Fruit fly (Drosophila melanogaster) whole organism, wandering third instar larva: ENCODE measurements around the gene CG9173.
"Not testable (repeated sequence)": the region's sequence is repeated elsewhere in the genome, so short reads cannot be mapped to it uniquely, and the experiment has no call there.

ENCODE experiments used
- Abd-B ChIP-seq: fragments of >200 bp; optimal IDR thresholded peaks from 2 replicates; lab custom pipeline; 2017; ENCODE audit warnings: missing biosample characterization, missing genetic modification characterization
- CG32264 ChIP-seq: fragments of 200-800 bp; sonication (Bioruptor generic); optimal IDR thresholded peaks from 2 replicates; lab custom pipeline; 2016; ENCODE audit warnings: missing biosample characterization, missing genetic modification characterization
- CG9705 ChIP-seq: fragments of 200-800 bp; sonication (Bioruptor generic); optimal IDR thresholded peaks from 2 replicates; lab custom pipeline; 2018; ENCODE audit warnings: missing biosample characterization, mild to moderate bottlenecking, missing genetic modification characterization
- CrebA ChIP-seq: fragments of 200-800 bp; sonication (Bioruptor generic); optimal IDR thresholded peaks from 2 replicates; lab custom pipeline; 2016; ENCODE audit warnings: missing biosample characterization, mild to moderate bottlenecking, missing genetic modification characterization, borderline replicate concordance
- Dfd ChIP-seq: fragments of >200 bp; optimal IDR thresholded peaks from 2 replicates; lab custom pipeline; 2017; ENCODE audit warnings: missing biosample characterization, missing genetic modification characterization
- Dif ChIP-seq: fragments of 200-275, 200-300 bp; sonication (Bioruptor generic); optimal IDR thresholded peaks from 2 replicates; lab custom pipeline; 2018; ENCODE audit warnings: missing biosample characterization, missing genetic modification characterization; ENCODE audit not compliant: partially characterized antibody
- GATAd ChIP-seq: sonication (Bioruptor generic); optimal IDR thresholded peaks from 2 replicates; lab custom pipeline; 2016; ENCODE audit warnings: missing biosample characterization, missing genetic modification characterization
- Hnf4 ChIP-seq: fragments of 200-800 bp; sonication (Bioruptor generic); optimal IDR thresholded peaks from 2 replicates; lab custom pipeline; 2016; ENCODE audit warnings: missing biosample characterization, mild to moderate bottlenecking, missing genetic modification characterization
- Hr78 ChIP-seq: fragments of >200 bp; optimal IDR thresholded peaks from 2 replicates; lab custom pipeline; 2017; ENCODE audit warnings: missing biosample characterization, missing genetic modification characterization
- Hr83 ChIP-seq: fragments of 200-300 bp; sonication (Bioruptor generic); optimal IDR thresholded peaks from 2 replicates; lab custom pipeline; 2016; ENCODE audit warnings: missing biosample characterization, mild to moderate bottlenecking, missing genetic modification characterization, moderate library complexity; ENCODE audit not compliant: poor library complexity, severe bottlenecking
- Jra ChIP-seq: sonication (Bioruptor generic); optimal IDR thresholded peaks from 2 replicates; lab custom pipeline; 2016; ENCODE audit warnings: missing biosample characterization, missing genetic modification characterization
- Mio ChIP-seq: sonication (Bioruptor generic); optimal IDR thresholded peaks from 2 replicates; lab custom pipeline; 2016; ENCODE audit warnings: missing biosample characterization, missing genetic modification characterization
- N ChIP-seq: fragments of >200 bp; optimal IDR thresholded peaks from 2 replicates; lab custom pipeline; 2018; ENCODE audit warnings: missing biosample characterization, missing external identifiers, missing genetic modification characterization
- OdsH ChIP-seq: fragments of 200-800 bp; sonication (Bioruptor generic); optimal IDR thresholded peaks from 2 replicates; lab custom pipeline; 2016; ENCODE audit warnings: missing biosample characterization, mild to moderate bottlenecking, missing genetic modification characterization
- Rel ChIP-seq, 2 experiments: fragments of 200-800 bp; sonication (Bioruptor generic) in 1 of 2; optimal IDR thresholded peaks; 2 replicates in 1 of 2; 3 replicates in 1 of 2; lab custom pipeline; 2016 to 2019; ENCODE audit warnings: mild to moderate bottlenecking in 2 of 2, missing biosample characterization in 2 of 2, missing genetic modification characterization in 2 of 2, moderate library complexity in 1 of 2
- Sp1 ChIP-seq: fragments of 200-800 bp; sonication (Bioruptor generic); optimal IDR thresholded peaks from 3 replicates; lab custom pipeline; 2019; ENCODE audit warnings: missing biosample characterization, mild to moderate bottlenecking, missing genetic modification characterization, moderate library complexity
- Vsx2 ChIP-seq: fragments of 200-300, 225-300 bp; sonication (Bioruptor generic); optimal IDR thresholded peaks from 2 replicates; lab custom pipeline; 2018; ENCODE audit warnings: missing biosample characterization, missing genetic modification characterization; ENCODE audit not compliant: partially characterized antibody
- br ChIP-seq: fragments of 200-800 bp; sonication (Bioruptor generic); optimal IDR thresholded peaks from 2 replicates; lab custom pipeline; 2016; ENCODE audit warnings: missing biosample characterization, missing genetic modification characterization
- brk ChIP-seq: fragments of 200-800 bp; sonication (Bioruptor generic); optimal IDR thresholded peaks from 2 replicates; lab custom pipeline; 2016; ENCODE audit warnings: missing biosample characterization, mild to moderate bottlenecking, missing genetic modification characterization
- dmrt93B ChIP-seq: fragments of 200-800 bp; sonication (Bioruptor generic); optimal IDR thresholded peaks from 2 replicates; lab custom pipeline; 2018; ENCODE audit warnings: missing biosample characterization, mild to moderate bottlenecking, missing genetic modification characterization
- dsf ChIP-seq: sonication (Bioruptor generic); optimal IDR thresholded peaks from 2 replicates; lab custom pipeline; 2016; ENCODE audit warnings: missing biosample characterization, missing genetic modification characterization, borderline replicate concordance
- ey ChIP-seq: fragments of 200-800 bp; sonication (Bioruptor generic); optimal IDR thresholded peaks from 2 replicates; lab custom pipeline; 2016; ENCODE audit warnings: missing biosample characterization, missing genetic modification characterization
- foxo ChIP-seq, 2 experiments: fragments of 200-800 bp; sonication (Bioruptor generic); optimal IDR thresholded peaks; 2 replicates in 1 of 2; 3 replicates in 1 of 2; lab custom pipeline; 2016 to 2017; ENCODE audit warnings: missing biosample characterization in 2 of 2, missing genetic modification characterization in 2 of 2
- fru ChIP-seq: fragments of 200-800 bp; sonication (Bioruptor generic); optimal IDR thresholded peaks from 3 replicates; lab custom pipeline; 2016; ENCODE audit warnings: missing biosample characterization, mild to moderate bottlenecking, missing genetic modification characterization
- h ChIP-seq: fragments of 200-800 bp; sonication (Bioruptor generic); optimal IDR thresholded peaks from 3 replicates; lab custom pipeline; 2016; ENCODE audit warnings: missing biosample characterization, mild to moderate bottlenecking, missing genetic modification characterization
- jim ChIP-seq: fragments of 175-275, 200-325 bp; sonication (Bioruptor generic); optimal IDR thresholded peaks from 2 replicates; lab custom pipeline; 2016; ENCODE audit warnings: missing biosample characterization, mild to moderate bottlenecking, missing genetic modification characterization
- pan ChIP-seq: fragments of >200 bp; optimal IDR thresholded peaks from 2 replicates; lab custom pipeline; 2017
- psq ChIP-seq: fragments of 200-800 bp; sonication (Bioruptor generic); optimal IDR thresholded peaks from 3 replicates; lab custom pipeline; 2017; ENCODE audit warnings: missing biosample characterization, mild to moderate bottlenecking, missing genetic modification characterization, moderate library complexity
- rgr ChIP-seq: fragments of 200-800 bp; sonication (Bioruptor generic); optimal IDR thresholded peaks from 3 replicates; lab custom pipeline; 2016; ENCODE audit warnings: missing biosample characterization, mild to moderate bottlenecking, missing genetic modification characterization
- sv ChIP-seq: fragments of 200-800 bp; sonication (Bioruptor generic); optimal IDR thresholded peaks from 3 replicates; lab custom pipeline; 2016; ENCODE audit warnings: missing biosample characterization, missing genetic modification characterization
- tai ChIP-seq: sonication (Bioruptor generic); optimal IDR thresholded peaks from 2 replicates; lab custom pipeline; 2016; ENCODE audit warnings: missing biosample characterization, missing genetic modification characterization
- usp ChIP-seq: fragments of >200 bp; optimal IDR thresholded peaks from 2 replicates; lab custom pipeline; 2017; ENCODE audit warnings: missing biosample characterization, missing genetic modification characterization
- woc ChIP-seq: sonication (Bioruptor generic); optimal IDR thresholded peaks from 2 replicates; lab custom pipeline; 2016; ENCODE audit warnings: missing biosample characterization, mild to moderate bottlenecking, missing genetic modification characterization

CG9173 gene

DNA sequence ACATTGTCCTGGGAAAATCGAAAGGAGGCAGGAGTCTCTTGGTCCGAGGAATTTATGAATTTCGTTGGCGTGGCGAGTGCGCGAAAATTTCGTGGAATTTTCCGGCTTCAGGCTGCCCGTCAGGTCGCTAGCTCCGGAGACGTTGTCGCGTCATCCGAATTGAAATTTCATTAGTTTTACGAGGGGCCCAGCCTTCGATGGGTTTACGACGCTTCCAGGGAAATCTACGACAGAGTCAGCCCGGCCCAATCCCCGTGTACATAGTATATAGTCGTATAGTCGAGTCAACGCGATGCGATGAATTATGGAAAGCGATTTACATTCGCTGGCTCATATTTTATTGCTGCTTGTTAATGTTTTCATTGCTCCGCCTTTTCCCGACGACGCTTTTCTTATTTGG lies 18.7 kb downstream of the CG9173 start:
- TF ChIP-seq Abd-B (GFP tag; lab: Kevin White, UChicago): no peak
- no peak for TF ChIP-seq pan
- no peak for TF ChIP-seq psq (GFP tag; lab: Kevin White, UChicago)
- TF ChIP-seq Dif: no peak
- no peak for TF ChIP-seq woc (GFP tag; lab: Kevin White, UChicago)
- TF ChIP-seq dmrt93B (GFP tag; lab: Kevin White, UChicago): no peak
- no peak for TF ChIP-seq foxo (GFP tag; optimal IDR thresholded peaks at IDR 0.05; lab: Kevin White, UChicago)

DNA sequence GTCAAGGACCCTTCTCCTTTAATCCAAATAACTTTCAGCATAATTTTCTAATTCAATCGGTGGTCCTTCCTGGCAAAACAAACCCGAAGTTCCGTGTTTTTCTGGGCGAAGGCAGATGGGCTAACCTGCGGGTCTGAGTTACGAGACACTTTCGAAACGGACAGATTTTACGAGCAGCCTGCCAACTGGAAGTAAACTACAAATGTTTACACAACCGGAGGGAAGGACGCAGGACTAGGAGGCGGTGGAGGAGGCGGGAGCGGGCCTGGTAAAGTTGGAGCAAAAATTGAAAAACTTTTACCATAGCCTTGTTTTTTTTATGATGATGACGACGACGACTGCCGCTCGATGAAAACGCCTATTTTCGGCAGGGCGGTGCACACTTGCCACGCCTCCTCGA lies 21.1 kb downstream of the CG9173 start:
- TF ChIP-seq dmrt93B (GFP tag; lab: Kevin White, UChicago): no peak
- TF ChIP-seq foxo (GFP tag; optimal IDR thresholded peaks at IDR 0.05; lab: Kevin White, UChicago): no peak
- TF ChIP-seq brk (GFP tag; lab: Kevin White, UChicago): no peak
- no peak for TF ChIP-seq h (GFP tag; lab: Kevin White, UChicago)

DNA sequence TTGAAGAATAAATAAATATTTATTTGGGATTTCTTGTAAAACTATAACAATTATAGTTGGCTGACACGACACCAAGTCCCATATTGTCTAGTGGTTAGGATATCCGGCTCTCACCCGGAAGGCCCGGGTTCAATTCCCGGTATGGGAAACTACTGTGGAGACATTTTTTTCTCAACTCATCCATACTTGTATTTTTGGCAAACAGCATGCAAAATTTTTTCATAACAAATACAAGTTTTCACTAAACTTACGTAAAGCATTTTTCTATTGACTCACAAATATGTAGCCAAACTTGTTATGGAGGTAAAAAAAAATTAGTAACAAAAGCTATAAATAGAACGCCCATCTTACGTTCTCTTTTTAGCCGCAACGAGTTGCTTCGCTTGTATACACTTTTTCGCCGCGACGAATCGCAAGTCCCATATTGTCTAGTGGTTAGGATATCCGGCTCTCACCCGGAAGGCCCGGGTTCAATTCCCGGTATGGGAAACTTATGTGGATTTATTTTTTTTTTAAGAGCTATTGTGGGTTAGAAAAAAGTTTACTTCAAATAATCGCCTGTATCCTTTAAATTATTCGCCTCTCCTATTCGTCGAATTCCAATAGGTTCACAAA lies 21.8 kb downstream of the CG9173 start:
- TF ChIP-seq Hr78 (GFP tag; lab: Kevin White, UChicago) (no peak), sv (GFP tag; lab: Kevin White, UChicago) (no peak), brk (GFP tag; lab: Kevin White, UChicago) (no peak), Dfd (no peak), fru (GFP tag; lab: Kevin White, UChicago) (no peak), Hnf4 (GFP tag; lab: Kevin White, UChicago) (no peak), Jra (GFP tag; lab: Kevin White, UChicago) (no peak), h (GFP tag; lab: Kevin White, UChicago) (no peak)
- TF ChIP-seq, all 38 proteins: peak for 0

DNA sequence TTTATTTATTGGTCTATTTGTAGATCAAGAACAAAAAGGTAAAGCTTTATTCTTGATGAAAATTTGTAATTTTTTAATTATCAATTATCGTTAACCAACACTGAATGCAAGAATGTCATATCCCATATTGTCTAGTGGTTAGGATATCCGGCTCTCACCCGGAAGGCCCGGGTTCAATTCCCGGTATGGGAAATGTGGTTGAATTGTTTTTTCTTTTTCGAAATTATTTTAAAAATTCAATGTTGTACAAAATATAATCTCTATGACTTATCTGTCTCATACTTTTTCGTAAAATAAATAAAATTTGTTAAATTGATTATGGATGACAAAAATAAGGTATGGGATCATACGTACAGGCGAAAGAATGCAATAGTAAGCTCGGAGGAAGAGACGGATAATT lies 25.0 kb downstream of the CG9173 start, which contains the start of gene CG32320:
TSS of gene CG32320 (plus strand) at position 301 of the 400 bp plus-strand sequence.
- not testable (repeated sequence) for TF ChIP-seq CG9705 (GFP tag; lab: Kevin White, UChicago); usp; rgr (GFP tag; lab: Kevin White, UChicago)

DNA sequence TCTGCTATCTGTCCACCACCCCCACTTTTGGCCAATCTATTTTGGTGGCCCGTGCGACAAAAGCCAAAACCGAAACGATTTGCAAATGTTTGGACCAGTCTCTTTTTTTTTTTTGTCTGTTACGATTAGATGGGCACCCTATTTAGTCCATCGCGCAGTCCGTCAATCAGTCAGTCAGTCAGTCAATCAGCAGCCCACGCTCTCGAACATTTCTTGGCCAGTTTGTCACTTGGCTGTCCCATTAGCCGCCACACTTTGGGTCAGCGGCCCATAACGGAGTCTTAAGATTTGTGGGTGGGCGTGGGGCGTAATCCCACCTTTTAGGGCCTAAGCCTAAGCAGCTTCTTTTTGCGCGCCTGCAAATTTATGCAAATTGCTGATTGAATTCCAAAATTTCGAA lies 28.8 kb downstream of the CG9173 start:
- TF ChIP-seq Mio (GFP tag; lab: Kevin White, UChicago): no peak
- TF ChIP-seq Dif: no peak

DNA sequence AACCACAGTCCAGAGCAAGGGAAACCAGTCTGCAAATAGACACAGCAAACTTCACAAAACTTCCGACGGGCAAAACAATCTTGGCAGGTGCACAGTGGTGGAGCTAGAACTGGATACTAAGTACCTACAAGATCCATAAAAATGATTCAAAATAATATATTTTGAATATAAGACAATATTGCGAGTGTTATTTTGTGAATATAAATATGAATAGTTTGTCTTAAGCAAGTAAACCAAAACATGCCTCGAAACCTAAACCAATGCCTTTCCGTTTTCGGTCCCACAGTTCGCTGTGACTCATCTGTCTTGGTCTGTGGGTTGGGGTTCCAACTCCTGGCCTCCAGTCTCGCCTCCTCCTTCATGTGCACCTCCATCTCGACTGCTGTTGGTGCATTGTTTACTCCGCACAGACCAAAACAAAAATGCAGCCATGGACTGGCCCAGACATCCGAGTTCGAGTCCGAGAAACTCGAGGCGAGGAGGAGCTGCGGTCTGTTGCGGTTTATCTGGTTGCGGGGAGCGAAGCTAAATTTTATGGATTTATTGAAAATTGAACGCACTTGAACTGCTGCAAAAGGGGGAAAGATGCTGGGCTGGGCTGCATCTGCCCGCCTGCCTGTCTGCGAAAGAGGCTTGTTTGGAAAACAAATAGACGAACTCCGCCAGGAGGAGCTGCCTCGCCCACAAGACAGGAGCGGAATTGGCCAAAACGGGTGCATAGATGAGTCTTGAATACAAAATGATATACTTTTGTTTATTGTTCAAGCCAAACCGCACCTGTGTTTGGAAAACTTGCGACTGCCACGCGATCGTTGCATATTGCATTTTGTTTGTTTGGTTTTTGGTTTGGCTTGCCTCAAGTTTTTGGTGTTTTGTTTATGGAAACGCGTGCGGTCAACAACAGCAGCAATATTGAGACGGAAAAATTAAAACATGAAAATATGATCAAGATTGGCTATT lies 31.0 kb downstream of the CG9173 start:
- TF ChIP-seq CG9705 (GFP tag; lab: Kevin White, UChicago) (no peak), Mio (GFP tag; lab: Kevin White, UChicago) (no peak), h (GFP tag; lab: Kevin White, UChicago) (no peak), dsf (GFP tag; lab: Kevin White, UChicago) (no peak), sv (GFP tag; lab: Kevin White, UChicago) (no peak), Hr78 (GFP tag; lab: Kevin White, UChicago) (no peak), dmrt93B (GFP tag; lab: Kevin White, UChicago) (no peak), tai (no peak), GATAd (GFP tag; lab: Kevin White, UChicago) (no peak), Abd-B (GFP tag; lab: Kevin White, UChicago) (no peak), CG32264 (GFP tag; lab: Kevin White, UChicago) (no peak), rgr (GFP tag; lab: Kevin White, UChicago) (peak; percentile 6), ey (peak; percentile 36), Hr83 (no peak), jim (no peak), Hnf4 (GFP tag; lab: Kevin White, UChicago) (no peak), Vsx2 (GFP tag; lab: Kevin White, UChicago) (no peak), fru (GFP tag; lab: Kevin White, UChicago) (peak; percentile 8), CrebA (no peak), br (GFP tag; lab: Kevin White, UChicago) (no peak), psq (GFP tag; lab: Kevin White, UChicago) (no peak), OdsH (no peak), Dfd (no peak), N (GFP tag; lab: Kevin White, UChicago) (no peak), Rel (GFP tag; optimal IDR thresholded peaks at IDR 0.05; lab: Kevin White, UChicago) (no peak), Rel (tag; optimal IDR thresholded peaks at IDR 0.05; lab: Kevin White, UChicago) (no peak), Dif (no peak), foxo (GFP tag; optimal IDR thresholded peaks at IDR 0.05; lab: Kevin White, UChicago) (peak in 1 of 2 experiments; percentile 21), woc (GFP tag; lab: Kevin White, UChicago) (no peak), Sp1 (GFP tag; lab: Kevin White, UChicago) (no peak), brk (GFP tag; lab: Kevin White, UChicago) (no peak), usp (no peak)
- TF ChIP-seq, all 38 proteins: peak for 4
